Worm (Caenorhabditis elegans) whole organism, L4 larva: Measurements from ENCODE around the gene D1014.5.
A peak's percentile ranks its signal among the peaks of the same experiment; 100 is the strongest.

Experiments
- Y105C5A.15 ChIP-seq: fragments of 200-800 bp; sonication (Bioruptor generic); IDR thresholded peaks from 2 replicates; pipeline ENCODE4 v1.3.6; 2022; ENCODE audit warnings: missing genetic modification characterization, missing compliant biosample characterization
- duxl-1 ChIP-seq: sonication (generic microtip); optimal IDR thresholded peaks from 2 replicates; lab custom pipeline; 2016; ENCODE audit warnings: mild to moderate bottlenecking, missing genetic modification characterization, moderate library complexity, missing compliant biosample characterization; ENCODE audit not compliant: poor library complexity
- nhr-28 ChIP-seq: fragments of 150-350 bp; optimal IDR thresholded peaks from 2 replicates; lab custom pipeline; 2014; ENCODE audit warnings: missing biosample characterization, missing genetic modification characterization
- nhr-6 ChIP-seq: fragments of 150-350 bp; optimal IDR thresholded peaks from 2 replicates; lab custom pipeline; 2014; ENCODE audit warnings: missing biosample characterization, missing genetic modification characterization
- pha-4 ChIP-seq, 2 experiments: fragments of 150-350 bp in 1 of 2; fragments of 200-800 bp in 1 of 2; sonication (Bioruptor generic) in 1 of 2; IDR thresholded peaks in 1 of 2; optimal IDR thresholded peaks in 1 of 2; 2 replicates each; pipeline versions ENCODE4 v1.3.6 to Lab custom; 2014 to 2022; ENCODE audit warnings: missing genetic modification characterization in 2 of 2, missing genetic modification reagents in 2 of 2, missing biosample characterization in 1 of 2, missing compliant biosample characterization in 1 of 2
- rbr-2 ChIP-seq: sonication (generic microtip); optimal IDR thresholded peaks from 2 replicates; lab custom pipeline; 2016; ENCODE audit warnings: missing genotype, missing genetic modification characterization, missing compliant biosample characterization
- sdz-12 ChIP-seq: fragments of 200-800 bp; sonication (Bioruptor generic); optimal IDR thresholded peaks from 2 replicates; lab custom pipeline; 2018; ENCODE audit warnings: mild to moderate bottlenecking, missing genetic modification characterization, missing compliant biosample characterization
- snpc-4 ChIP-seq: fragments of 150-350 bp; optimal IDR thresholded peaks from 2 replicates; lab custom pipeline; 2014; ENCODE audit warnings: missing biosample characterization, missing genetic modification characterization
- unc-62 ChIP-seq, 3 experiments: fragments of 150-350 bp in 1 of 3; sonication (generic microtip); optimal IDR thresholded peaks in 2 of 3; peaks in 1 of 3; 1 replicate in 1 of 3; 2 replicates in 2 of 3; lab custom pipeline; 2014 to 2017; ENCODE audit warnings: missing biosample characterization in 3 of 3, missing genetic modification characterization in 3 of 3, missing genetic modification reagents in 3 of 3, missing genotype in 1 of 3
- zag-1 ChIP-seq: fragments of 150-350 bp; optimal IDR thresholded peaks from 2 replicates; lab custom pipeline; 2014; ENCODE audit warnings: missing biosample characterization, missing genetic modification characterization
- zip-11 ChIP-seq: fragments of 200-800 bp; sonication (Bioruptor generic); IDR thresholded peaks from 2 replicates; pipeline ENCODE4 v1.3.6; 2022; ENCODE audit warnings: missing genetic modification characterization, missing compliant biosample characterization

ce11 chrV:8145329-8145728 is 21.8 kb downstream of the D1014.5 start, which contains the start of gene D1014.13:
- TF ChIP-seq pha-4 (GFP tag; IDR thresholded peaks at IDR 0.05; lab: Robert Waterston, UW) = no peak
- no peak for TF ChIP-seq pha-4 (tag; optimal IDR thresholded peaks at IDR 0.05; lab: Kevin White, UChicago)
- no peak for TF ChIP-seq duxl-1
- no peak for TF ChIP-seq nhr-28 (tag; lab: Kevin White, UChicago)
- TF ChIP-seq zip-11 (GFP tag; lab: Robert Waterston, UW) = no peak
- no peak for TF ChIP-seq sdz-12 (GFP tag; lab: Kevin White, UChicago)
- TF ChIP-seq zag-1 (tag; lab: Kevin White, UChicago) = no peak
- no peak for TF ChIP-seq nhr-6 (tag; lab: Kevin White, UChicago)
- no peak for TF ChIP-seq Y105C5A.15 (GFP tag; lab: Robert Waterston, UW)
- TF ChIP-seq snpc-4 = no peak
- no peak for TF ChIP-seq rbr-2 (tag; lab: Kevin White, UChicago)
- TF ChIP-seq unc-62 (GFP tag; optimal IDR thresholded peaks at IDR 0.05 in 1 of 2; lab: Kevin White, UChicago) = peak in 1 of 2 experiments; percentile 74
- no peak for TF ChIP-seq unc-62 (tag; optimal IDR thresholded peaks at IDR 0.05; lab: Kevin White, UChicago)
